Fruit fly (Drosophila melanogaster): ENCODE measurements around the gene Rca1.

Rca1 gene

DNA sequence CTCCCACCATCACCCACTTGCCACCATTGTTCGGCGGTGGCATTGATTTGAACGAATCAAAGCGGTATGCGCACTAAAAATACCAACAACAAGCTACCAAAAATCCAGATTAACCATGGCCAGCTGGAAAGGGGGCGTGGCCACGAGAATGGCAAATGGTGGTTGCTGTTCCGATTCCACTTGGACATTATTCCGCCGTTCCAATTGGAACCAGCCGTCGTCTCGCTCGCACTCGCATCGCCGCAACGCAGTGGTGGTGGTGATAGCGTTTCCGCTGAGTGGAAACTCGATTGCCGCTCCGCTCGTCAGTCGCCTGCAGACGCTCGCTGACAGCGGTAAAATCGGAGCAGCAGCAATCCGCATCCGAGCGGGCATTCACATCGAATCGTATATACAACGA, 30.5 kb upstream of the Rca1 start, which contains the start of gene sens-2 (continued):
- TF ChIP-seq Camta (GFP tag; optimal IDR thresholded peaks at IDR 0.05) (no peak), CG31388 (GFP tag; optimal IDR thresholded peaks at IDR 0.05) (no peak), CG4854 (GFP tag; optimal IDR thresholded peaks at IDR 0.05) (no peak), Elba2 (GFP tag; optimal IDR thresholded peaks at IDR 0.05) (no peak), abd-A (tag; optimal IDR thresholded peaks at IDR 0.05) (peak; percentile 74), zfh2 (GFP tag; optimal IDR thresholded peaks at IDR 0.05) (no peak), nau (GFP tag; optimal IDR thresholded peaks at IDR 0.05) (peak; percentile 9), CG2199 (GFP tag; IDR thresholded peaks at IDR 0.05) (0 out of 3 replicates have a peak, but pooled peaks have one; percentile 48), Lpt (GFP tag; optimal IDR thresholded peaks at IDR 0.05) (no peak), Ravus (GFP tag; IDR thresholded peaks at IDR 0.05) (no peak), salm (tag; optimal IDR thresholded peaks at IDR 0.05) (no peak), Dek (tag; optimal IDR thresholded peaks at IDR 0.05) (no peak), jing (GFP tag; optimal IDR thresholded peaks at IDR 0.05) (no peak), CG13287 (GFP tag; IDR thresholded peaks at IDR 0.05; ENCODE audit: partially characterized antibody) (peak; percentile 25; the same call in 1 of the 2 replicates), CG1024 (GFP tag; IDR thresholded peaks at IDR 0.05) (peak; percentile 47; the same call in 1 of the 2 replicates), CG8281 (tag; optimal IDR thresholded peaks at IDR 0.05) (no peak), Lim3 (GFP tag; IDR thresholded peaks at IDR 0.05) (no peak), so (GFP tag; IDR thresholded peaks at IDR 0.05) (no peak; the same call in 2 of the 3 replicates), zen2 (GFP tag; IDR thresholded peaks at IDR 0.05; ENCODE audit: partially characterized antibody) (no peak), Xrp1 (GFP tag; IDR thresholded peaks at IDR 0.05) (no peak), nerfin-2 (GFP tag; IDR thresholded peaks at IDR 0.05; ENCODE audit: partially characterized antibody) (no peak), trem (tag; optimal IDR thresholded peaks at IDR 0.05) (no peak), CG17328 (GFP tag; IDR thresholded peaks at IDR 0.05) (no peak), CG11695 (GFP tag; IDR thresholded peaks at IDR 0.05) (0 out of 3 replicates have a peak, but pooled peaks have one; percentile 26), sima (GFP tag; optimal IDR thresholded peaks at IDR 0.05) (no peak), Antp (GFP tag; optimal IDR thresholded peaks at IDR 0.05) (no peak), sug (tag; optimal IDR thresholded peaks at IDR 0.05) (peak; percentile 28), CG7987 (GFP tag; optimal IDR thresholded peaks at IDR 0.05) (no peak), CG11398 (GFP tag; optimal IDR thresholded peaks at IDR 0.05) (no peak), CG17359 (tag; optimal IDR thresholded peaks at IDR 0.05) (no peak), sd (tag; optimal IDR thresholded peaks at IDR 0.05) (peak; percentile 76), CG7928 (GFP tag; optimal IDR thresholded peaks at IDR 0.05) (no peak), zf30C (GFP tag; optimal IDR thresholded peaks at IDR 0.05) (no peak), Rx (GFP tag; IDR thresholded peaks at IDR 0.05) (no peak), bbx (GFP tag; IDR thresholded peaks at IDR 0.05; ENCODE audit: partially characterized antibody) (0 out of 2 replicates have a peak, but pooled peaks have one; percentile 33), CG6272 (GFP tag; IDR thresholded peaks at IDR 0.05) (no peak), corto (GFP tag; optimal IDR thresholded peaks at IDR 0.05) (no peak), CG17612 (GFP tag; IDR thresholded peaks at IDR 0.05) (no peak), CG10321 (GFP tag; IDR thresholded peaks at IDR 0.05) (peak; percentile 94), Abd-B (GFP tag; optimal IDR thresholded peaks at IDR 0.05) (no peak), Drgx (GFP tag; IDR thresholded peaks at IDR 0.05) (no peak), CG13123 (GFP tag; optimal IDR thresholded peaks at IDR 0.05) (no peak), ato (GFP tag; IDR thresholded peaks at IDR 0.05; ENCODE audit: partially characterized antibody) (no peak), CG12071 (GFP tag; optimal IDR thresholded peaks at IDR 0.05) (peak; percentile 54), gfzf (GFP tag; optimal IDR thresholded peaks at IDR 0.05) (no peak), CoRest (tag; optimal IDR thresholded peaks at IDR 0.05) (peak; percentile 49), NfI (GFP tag; optimal IDR thresholded peaks at IDR 0.05) (peak; percentile 5), CTCF (GFP tag; optimal IDR thresholded peaks at IDR 0.05) (no peak), GATAe (GFP tag; conservative IDR thresholded peaks at IDR 0.05) (0 out of 2 replicates have a peak, but pooled peaks have one; percentile 27), Dbx (GFP tag; IDR thresholded peaks at IDR 0.05) (no peak), chinmo (GFP tag; IDR thresholded peaks at IDR 0.05; ENCODE audit: partially characterized antibody) (peak; percentile 74; the same call in 1 of the 4 replicates)

Measured in whole organism, embryonic.